Fruit fly (Drosophila melanogaster): ENCODE results near the gene CG31205.

DNA sequence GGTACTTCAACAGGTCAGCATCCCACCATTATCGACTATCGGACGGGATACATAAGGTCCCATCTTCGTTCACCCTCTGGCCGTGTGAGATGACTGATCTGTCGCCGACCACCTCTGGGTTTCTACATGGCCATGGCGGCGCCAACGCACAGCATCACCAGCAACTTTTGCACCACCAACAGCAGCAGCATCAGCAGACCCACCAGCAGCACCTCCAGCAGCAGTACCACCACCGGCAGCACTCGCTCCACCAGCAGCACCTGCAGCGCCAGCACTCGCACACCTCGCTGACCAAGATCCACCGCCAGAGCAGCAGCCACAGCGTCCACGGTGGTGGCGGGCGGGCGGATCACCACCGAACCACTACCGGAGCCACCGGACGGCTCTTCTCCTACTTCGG, 23.6 kb downstream of the CG31205 start:
- TF ChIP-seq Myc (optimal IDR thresholded peaks at IDR 0.05) (no peak), ttk (optimal IDR thresholded peaks at IDR 0.05) (no peak), psq (optimal IDR thresholded peaks at IDR 0.05) (no peak), insv (optimal IDR thresholded peaks at IDR 0.05) (no peak), Sin3A (optimal IDR thresholded peaks at IDR 0.05) (no peak)
